Worm (Caenorhabditis elegans): ENCODE measurements around the gene srx-8.

DNA sequence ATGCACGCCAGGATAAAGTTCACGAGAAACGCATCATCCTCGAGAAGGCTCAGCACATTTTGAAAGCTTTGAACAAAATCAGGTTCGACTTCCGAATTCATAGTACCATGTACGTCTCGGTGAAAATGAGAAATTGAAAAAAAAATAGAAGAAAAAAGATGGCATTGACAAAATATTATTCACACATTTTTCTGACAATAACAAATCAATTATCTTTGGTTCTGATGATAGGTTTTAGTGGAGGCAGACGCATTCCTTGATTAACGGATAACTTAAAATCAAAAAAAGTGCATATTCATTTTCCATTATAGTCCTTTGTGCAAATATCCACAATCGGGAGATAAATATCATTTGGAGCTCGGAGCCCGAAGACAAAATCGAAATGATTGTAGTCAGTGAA, 34.4 kb downstream of the srx-8 start, which contains the start of gene srw-107:
- TF ChIP-seq skn-1 (tag; optimal IDR thresholded peaks at IDR 0.05) (no peak), ama-1 (optimal IDR thresholded peaks at IDR 0.05) (no peak), nhr-23 (tag; optimal IDR thresholded peaks at IDR 0.05) (no peak), nhr-237 (tag; optimal IDR thresholded peaks at IDR 0.05) (no peak), ceh-82 (tag; optimal IDR thresholded peaks at IDR 0.05) (no peak), snpc-4 (tag; optimal IDR thresholded peaks at IDR 0.05) (no peak), zag-1 (tag; optimal IDR thresholded peaks at IDR 0.05) (no peak), elt-3 (tag; optimal IDR thresholded peaks at IDR 0.05) (no peak), fos-1 (tag; optimal IDR thresholded peaks at IDR 0.05) (no peak), pqm-1 (tag; optimal IDR thresholded peaks at IDR 0.05) (no peak)

All from whole organism, L3 larva.